Worm (Caenorhabditis elegans): ENCODE results near the gene F53H4.4.
A peak's percentile ranks its signal among the peaks of the same experiment; 100 is the strongest.

The F53H4.4 gene

DNA sequence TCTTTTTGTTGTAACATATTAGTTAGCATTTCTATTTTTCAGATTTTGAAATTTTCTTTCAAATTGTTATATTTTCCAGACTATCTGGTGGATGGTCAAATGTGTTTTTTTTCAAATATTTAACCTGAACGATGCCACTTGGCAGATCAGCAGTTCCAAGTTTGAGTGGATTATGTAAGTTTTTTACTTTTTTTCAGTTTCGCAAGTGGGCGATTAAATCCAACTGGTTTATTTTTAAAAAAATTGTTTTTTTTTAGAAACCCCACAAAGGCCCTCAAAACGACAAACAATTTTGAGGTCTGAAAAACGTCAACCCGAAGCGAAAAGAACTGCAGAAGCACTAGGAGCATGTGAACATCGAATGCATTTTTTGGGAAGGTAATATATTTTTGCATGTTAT, 39.3 kb upstream of the F53H4.4 start, which contains the start of gene Y7A5A.9:
Y7A5A.9 (plus strand) TSS at position 301 of the 400 bp plus-strand sequence.
- TF ChIP-seq hpl-2 (GFP tag; optimal IDR thresholded peaks at IDR 0.05) (no peak), lsy-2 (tag; optimal IDR thresholded peaks at IDR 0.05) (no peak), sptf-1 (tag; optimal IDR thresholded peaks at IDR 0.05) (no peak), dpl-1 (GFP tag; optimal IDR thresholded peaks at IDR 0.05) (no peak), ztf-11 (tag; optimal IDR thresholded peaks at IDR 0.05) (no peak), hlh-17 (GFP tag; optimal IDR thresholded peaks at IDR 0.05; ENCODE audit: borderline replicate concordance) (no peak), pqm-1 (tag; optimal IDR thresholded peaks at IDR 0.05) (no peak), nhr-237 (tag; optimal IDR thresholded peaks at IDR 0.05) (no peak), ztf-4 (tag; optimal IDR thresholded peaks at IDR 0.05) (no peak), pax-3 (tag; optimal IDR thresholded peaks at IDR 0.05) (no peak), nhr-12 (tag; optimal IDR thresholded peaks at IDR 0.05) (no peak), irx-1 (tag; optimal IDR thresholded peaks at IDR 0.05) (no peak)

DNA sequence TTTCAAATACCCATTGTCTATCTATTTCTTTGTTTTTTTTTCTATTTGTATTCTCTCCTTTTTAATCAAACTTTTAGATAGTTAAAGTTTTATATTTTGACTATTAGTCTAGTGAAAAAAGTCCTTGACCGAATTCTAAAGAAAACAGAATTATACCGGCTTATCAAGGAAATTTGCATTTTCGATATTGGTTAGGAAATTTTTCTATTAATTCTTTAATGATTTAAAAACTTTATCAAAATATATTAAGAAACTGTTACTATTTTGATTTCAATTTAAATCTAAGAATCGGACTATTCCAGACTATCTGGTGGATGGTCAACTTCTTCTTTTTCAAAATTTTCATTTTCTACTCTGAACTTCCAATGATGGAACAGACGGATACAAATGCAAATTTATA, 38.1 kb upstream of the F53H4.4 start, which contains the start of gene Y7A5A.20:
Y7A5A.20 (plus strand) TSS at position 301 of the 400 bp plus-strand sequence.
- TF ChIP-seq tlp-1 (tag; optimal IDR thresholded peaks at IDR 0.05): no peak
- TF ChIP-seq nhr-47 (tag; optimal IDR thresholded peaks at IDR 0.05): no peak
- no peak for TF ChIP-seq unc-98 (GFP tag; IDR thresholded peaks at IDR 0.05)
- TF ChIP-seq alr-1 (tag; optimal IDR thresholded peaks at IDR 0.05; ENCODE audit: borderline replicate concordance): no peak
- no peak for TF ChIP-seq fkh-4 (tag; optimal IDR thresholded peaks at IDR 0.05; ENCODE audit: borderline replicate concordance)
- TF ChIP-seq C04F5.9 (tag; optimal IDR thresholded peaks at IDR 0.05): no peak
- no peak for TF ChIP-seq sup-37 (GFP tag; optimal IDR thresholded peaks at IDR 0.05)
- no peak for TF ChIP-seq lin-39 (tag; optimal IDR thresholded peaks at IDR 0.05)
- no peak for TF ChIP-seq hpl-2 (GFP tag; optimal IDR thresholded peaks at IDR 0.05)
- TF ChIP-seq zag-1 (tag; optimal IDR thresholded peaks at IDR 0.05): no peak

DNA sequence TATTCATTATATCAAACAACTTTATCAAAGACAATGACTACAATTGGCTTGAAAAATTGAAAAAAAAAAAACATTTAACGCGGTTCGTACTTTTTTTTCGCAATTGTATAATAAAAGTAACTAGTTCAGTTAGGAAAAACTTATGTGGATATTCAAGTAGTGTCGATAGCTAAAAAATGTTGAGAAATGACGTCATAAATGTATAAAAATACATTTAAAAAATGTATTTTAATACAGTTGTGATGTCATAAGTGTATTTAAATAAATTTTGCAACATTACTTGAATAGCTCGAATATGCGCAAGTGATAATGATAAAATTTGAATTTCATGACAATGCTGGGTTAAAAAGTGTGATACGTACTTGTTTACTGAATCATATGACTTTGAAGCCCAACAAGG, 34.6 kb upstream of the F53H4.4 start:
- TF ChIP-seq nhr-71 (tag; optimal IDR thresholded peaks at IDR 0.05) (no peak), mef-2 (tag; optimal IDR thresholded peaks at IDR 0.05) (no peak), efl-1 (optimal IDR thresholded peaks at IDR 0.05) (no peak), efl-1 (GFP tag; optimal IDR thresholded peaks at IDR 0.05 in 1 of 2) (no peak), zip-4 (GFP tag; optimal IDR thresholded peaks at IDR 0.05) (no peak), F16B12.6 (tag; optimal IDR thresholded peaks at IDR 0.05) (no peak), unc-86 (tag; optimal IDR thresholded peaks at IDR 0.05) (no peak), grh-1 (GFP tag; IDR thresholded peaks at IDR 0.05) (no peak), C16A3.4 (tag; optimal IDR thresholded peaks at IDR 0.05) (no peak), fos-1 (tag; optimal IDR thresholded peaks at IDR 0.05) (no peak), C34B4.2 (tag; optimal IDR thresholded peaks at IDR 0.05) (no peak), vab-15 (tag; optimal IDR thresholded peaks at IDR 0.05) (no peak), nhr-77 (tag; optimal IDR thresholded peaks at IDR 0.05) (no peak), lin-14 (GFP tag; optimal IDR thresholded peaks at IDR 0.05) (no peak), pqm-1 (tag; optimal IDR thresholded peaks at IDR 0.05) (no peak)

DNA sequence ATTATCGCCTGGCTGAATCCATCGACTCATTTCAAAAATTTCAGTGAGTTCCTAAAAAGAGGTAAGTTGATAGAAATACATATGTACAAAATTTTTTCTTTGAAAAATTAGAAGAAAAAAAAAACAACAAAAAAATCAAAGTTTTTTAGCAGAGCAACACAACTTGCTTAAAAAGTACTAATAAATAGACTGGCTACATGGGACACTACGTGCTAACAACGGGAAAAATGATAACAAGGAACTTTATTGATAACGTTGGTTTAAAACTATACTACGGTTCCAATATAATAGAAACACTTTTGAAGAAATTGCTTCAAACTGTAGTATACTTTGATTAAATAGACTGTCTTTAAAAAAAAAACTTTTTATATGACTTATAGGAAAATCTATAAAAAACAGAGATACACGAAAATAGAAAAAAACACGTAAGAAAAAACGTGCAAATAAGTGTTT, 27.7 kb upstream of the F53H4.4 start, which contains the start of gene acox-1.6:
acox-1.6 (minus strand) TSS at position 51 of the 453 bp plus-strand sequence.
- TF ChIP-seq ceh-82 (tag; optimal IDR thresholded peaks at IDR 0.05): no peak
- peak; percentile 35 for TF ChIP-seq nhr-20 (tag; optimal IDR thresholded peaks at IDR 0.05)
- TF ChIP-seq lin-35 (GFP tag; optimal IDR thresholded peaks at IDR 0.05): peak in 1 of 2 experiments; percentile 15
